Fruit fly (Drosophila melanogaster): Measurements from ENCODE around the gene Flad2.

Gene Flad2

dm6 chr2L:13373435-13374242 lies 38.7 kb upstream of the Flad2 start, which contains the start of the genes Bdp1 and CG6565 (continued):
- TF ChIP-seq ase (GFP tag; IDR thresholded peaks at IDR 0.05): peak; percentile 94
- TF ChIP-seq D (optimal IDR thresholded peaks at IDR 0.05): no peak
- peak; percentile 96 for TF ChIP-seq D (GFP tag; optimal IDR thresholded peaks at IDR 0.05)
- TF ChIP-seq CG6272 (GFP tag; IDR thresholded peaks at IDR 0.05): peak; percentile 97
- no peak for TF ChIP-seq CG14860 (GFP tag; IDR thresholded peaks at IDR 0.05; ENCODE audit: partially characterized antibody)
- peak; percentile 97 for TF ChIP-seq CG9817 (tag; optimal IDR thresholded peaks at IDR 0.05)
- peak; percentile 95 for TF ChIP-seq Ets97D (GFP tag; optimal IDR thresholded peaks at IDR 0.05)
- TF ChIP-seq CG15073 (GFP tag; optimal IDR thresholded peaks at IDR 0.05): peak; percentile 85
- peak; percentile 97 for TF ChIP-seq sisA (GFP tag; IDR thresholded peaks at IDR 0.05)
- peak; percentile 98 for TF ChIP-seq tin (GFP tag; optimal IDR thresholded peaks at IDR 0.05)
- TF ChIP-seq CG17385 (GFP tag; optimal IDR thresholded peaks at IDR 0.05): peak; percentile 93
- peak; percentile 96 for TF ChIP-seq Dek (tag; optimal IDR thresholded peaks at IDR 0.05)
- peak; percentile 94 for TF ChIP-seq Myb (GFP tag; optimal IDR thresholded peaks at IDR 0.05)
- TF ChIP-seq CG12391 (tag; optimal IDR thresholded peaks at IDR 0.05): peak; percentile 98
- TF ChIP-seq dysf (GFP tag; IDR thresholded peaks at IDR 0.05): peak; percentile 97
- TF ChIP-seq Xrp1 (GFP tag; IDR thresholded peaks at IDR 0.05): peak; percentile 96
- TF ChIP-seq kay (GFP tag; optimal IDR thresholded peaks at IDR 0.05): peak; percentile 95
- TF ChIP-seq dimm (GFP tag; IDR thresholded peaks at IDR 0.05): peak; percentile 82
- TF ChIP-seq sqz (GFP tag; optimal IDR thresholded peaks at IDR 0.05): peak; percentile 92
- peak; percentile 99 for TF ChIP-seq shn (GFP tag; optimal IDR thresholded peaks at IDR 0.05)
- TF ChIP-seq wek (GFP tag; optimal IDR thresholded peaks at IDR 0.05): peak; percentile 68
- peak; percentile 97 for TF ChIP-seq CG18476 (GFP tag; optimal IDR thresholded peaks at IDR 0.05)
- TF ChIP-seq Sin3A (optimal IDR thresholded peaks at IDR 0.05): peak; percentile 91
- TF ChIP-seq Rfx (GFP tag; IDR thresholded peaks at IDR 0.05): peak; percentile 96
- TF ChIP-seq lab (GFP tag; optimal IDR thresholded peaks at IDR 0.05): peak; percentile 97
- TF ChIP-seq CG32532 (GFP tag; IDR thresholded peaks at IDR 0.05): peak; percentile 95
- TF ChIP-seq CG8359 (GFP tag; optimal IDR thresholded peaks at IDR 0.05; ENCODE audit: borderline replicate concordance): peak; percentile 77
- TF ChIP-seq abd-A (tag; optimal IDR thresholded peaks at IDR 0.05): no peak
- TF ChIP-seq CG34376 (GFP tag; optimal IDR thresholded peaks at IDR 0.05): peak; percentile 95
- peak; percentile 93 for TF ChIP-seq psq (GFP tag; optimal IDR thresholded peaks at IDR 0.05)
- TF ChIP-seq CG2116 (GFP tag; optimal IDR thresholded peaks at IDR 0.05): peak; percentile 87
- TF ChIP-seq Dfd (GFP tag; optimal IDR thresholded peaks at IDR 0.05): no peak
- peak; percentile 99 for TF ChIP-seq Hr3 (GFP tag; optimal IDR thresholded peaks at IDR 0.05)
- peak; percentile 65; the same call in 1 of the 2 replicates for TF ChIP-seq CG16779 (GFP tag; IDR thresholded peaks at IDR 0.05)
- peak; percentile 91 for TF ChIP-seq ATbp (GFP tag; optimal IDR thresholded peaks at IDR 0.05)
- peak; percentile 96 for TF ChIP-seq CG4328 (GFP tag; optimal IDR thresholded peaks at IDR 0.05)
- peak; percentile 97 for TF ChIP-seq gro (GFP tag; optimal IDR thresholded peaks at IDR 0.05)
- peak; percentile 84 for TF ChIP-seq ac (GFP tag; optimal IDR thresholded peaks at IDR 0.05)
- TF ChIP-seq CG31441 (GFP tag; IDR thresholded peaks at IDR 0.05): peak; percentile 98
- TF ChIP-seq D19B (GFP tag; optimal IDR thresholded peaks at IDR 0.05): peak; percentile 92
- TF ChIP-seq emc (GFP tag; optimal IDR thresholded peaks at IDR 0.05): peak; percentile 93
- peak; percentile 33 for TF ChIP-seq gfzf (GFP tag; optimal IDR thresholded peaks at IDR 0.05)
- peak; percentile 99 for TF ChIP-seq tx (GFP tag; optimal IDR thresholded peaks at IDR 0.05)
- no peak for TF ChIP-seq nau (GFP tag; optimal IDR thresholded peaks at IDR 0.05)
- no peak for TF ChIP-seq ash1 (GFP tag; optimal IDR thresholded peaks at IDR 0.05)
- peak; percentile 98 for TF ChIP-seq CG4617 (GFP tag; optimal IDR thresholded peaks at IDR 0.05; ENCODE audit: borderline replicate concordance)
- TF ChIP-seq CG5953 (GFP tag; IDR thresholded peaks at IDR 0.05): peak; percentile 76; the same call in 1 of the 2 replicates
- no peak for TF ChIP-seq pita (GFP tag; optimal IDR thresholded peaks at IDR 0.05)
- TF ChIP-seq Sox100B (GFP tag; optimal IDR thresholded peaks at IDR 0.05): peak; percentile 98
- peak; percentile 99 for TF ChIP-seq pho (GFP tag; optimal IDR thresholded peaks at IDR 0.05)

Data from whole organism, embryonic.